Fruit fly (Drosophila melanogaster): Measurements from ENCODE around the gene Pfdn2.

The Pfdn2 gene

DNA sequence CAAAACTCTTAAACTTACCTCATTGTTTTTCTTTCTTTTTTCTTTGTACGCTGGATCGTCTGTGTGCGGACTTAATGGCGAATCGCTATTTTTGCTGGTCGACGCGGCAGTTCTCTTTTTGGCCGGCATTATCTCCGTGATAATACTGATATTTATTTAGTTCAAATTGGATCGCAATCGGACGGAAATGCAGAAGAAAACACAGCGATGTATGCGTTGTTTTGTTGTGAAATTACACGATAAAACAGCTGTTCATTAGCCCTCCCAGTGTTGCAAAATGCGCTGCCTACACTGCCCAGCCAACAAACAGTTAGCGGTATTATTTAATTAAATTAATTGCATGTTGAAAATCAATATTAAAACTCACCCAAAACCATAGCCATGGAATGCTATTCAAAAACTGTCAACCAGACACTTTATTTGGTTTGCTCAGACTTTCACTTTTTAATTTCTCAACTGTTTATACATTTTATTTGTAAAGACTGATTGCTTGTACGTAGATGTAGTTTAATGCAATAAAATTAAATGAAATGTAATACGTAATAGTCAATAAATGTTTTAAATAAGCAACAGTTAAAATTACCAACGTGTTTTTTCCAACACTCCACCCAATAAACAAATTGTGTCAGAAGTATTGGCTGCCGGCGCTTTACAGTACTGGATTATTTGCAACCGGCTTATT lies 23.9 kb upstream of the Pfdn2 start, which contains the start of the genes Irbp18 and APP-BP1 (continued):
- peak; percentile 87 for TF ChIP-seq Blimp-1 (GFP tag; optimal IDR thresholded peaks at IDR 0.05)
- peak; percentile 93 for TF ChIP-seq CG4318 (GFP tag; optimal IDR thresholded peaks at IDR 0.05)
- peak; percentile 94 for TF ChIP-seq Sox15 (GFP tag; optimal IDR thresholded peaks at IDR 0.05)
- TF ChIP-seq Eip75B (GFP tag; optimal IDR thresholded peaks at IDR 0.05): peak; percentile 96
- TF ChIP-seq fd85E (GFP tag; optimal IDR thresholded peaks at IDR 0.05): peak; percentile 74
- peak; percentile 88 for TF ChIP-seq CG15336 (GFP tag; IDR thresholded peaks at IDR 0.05)
- peak; percentile 85 for TF ChIP-seq Gug (GFP tag; IDR thresholded peaks at IDR 0.05)
- TF ChIP-seq fkh (GFP tag; optimal IDR thresholded peaks at IDR 0.05): peak; percentile 84
- peak; percentile 97 for TF ChIP-seq CG31627 (GFP tag; optimal IDR thresholded peaks at IDR 0.05)
- peak; percentile 96 for TF ChIP-seq Smox (GFP tag; optimal IDR thresholded peaks at IDR 0.05)
- peak; percentile 87 for TF ChIP-seq CG6808 (GFP tag; optimal IDR thresholded peaks at IDR 0.05)
- TF ChIP-seq Eip78C (GFP tag): peak; percentile 99
- peak; percentile 95 for TF ChIP-seq CG10631 (GFP tag; optimal IDR thresholded peaks at IDR 0.05)
- TF ChIP-seq ss (GFP tag; optimal IDR thresholded peaks at IDR 0.05): peak in 1 of 2 experiments; percentile 90
- peak; percentile 77 for TF ChIP-seq CG11294 (GFP tag; IDR thresholded peaks at IDR 0.05)
- TF ChIP-seq Hr4 (GFP tag; optimal IDR thresholded peaks at IDR 0.05): peak; percentile 97
- TF ChIP-seq CG6163 (GFP tag; IDR thresholded peaks at IDR 0.05): peak; percentile 89
- TF ChIP-seq CG8319 (GFP tag; optimal IDR thresholded peaks at IDR 0.05): peak; percentile 94
- peak; percentile 97 for TF ChIP-seq Sox14 (GFP tag; optimal IDR thresholded peaks at IDR 0.05)
- peak; percentile 98 for TF ChIP-seq OdsH (GFP tag; optimal IDR thresholded peaks at IDR 0.05)
- peak; percentile 98 for TF ChIP-seq esn (GFP tag; optimal IDR thresholded peaks at IDR 0.05)
- peak; percentile 90 for TF ChIP-seq CG7368 (GFP tag; optimal IDR thresholded peaks at IDR 0.05)
- peak; percentile 95 for TF ChIP-seq CG3919 (GFP tag; optimal IDR thresholded peaks at IDR 0.05)
- TF ChIP-seq CG3032 (tag; optimal IDR thresholded peaks at IDR 0.05): peak; percentile 91
- TF ChIP-seq net (GFP tag; optimal IDR thresholded peaks at IDR 0.05): peak; percentile 95
- TF ChIP-seq CG8119 (GFP tag; IDR thresholded peaks at IDR 0.05): peak; percentile 90
- TF ChIP-seq pdm3 (GFP tag; optimal IDR thresholded peaks at IDR 0.05): peak; percentile 97
- TF ChIP-seq CG11762 (GFP tag; optimal IDR thresholded peaks at IDR 0.05; ENCODE audit: insufficient read depth): peak; percentile 96
- peak; percentile 88 for TF ChIP-seq CG16779 (tag; optimal IDR thresholded peaks at IDR 0.05)
- peak; percentile 97 for TF ChIP-seq topi (GFP tag; optimal IDR thresholded peaks at IDR 0.05)
- peak; percentile 90 for TF ChIP-seq Ets96B (tag; optimal IDR thresholded peaks at IDR 0.05)
- peak; percentile 96 for TF ChIP-seq Met (GFP tag; optimal IDR thresholded peaks at IDR 0.05)
- TF ChIP-seq fd59A (GFP tag; optimal IDR thresholded peaks at IDR 0.05): peak; percentile 92
- TF ChIP-seq Lpt (GFP tag; optimal IDR thresholded peaks at IDR 0.05): peak; percentile 92
- TF ChIP-seq CG11902 (GFP tag; optimal IDR thresholded peaks at IDR 0.05): peak; percentile 92
- TF ChIP-seq svp (GFP tag): peak; percentile 98
- TF ChIP-seq dsx (GFP tag; optimal IDR thresholded peaks at IDR 0.05; ENCODE audit: poor library complexity, severe bottlenecking): peak; percentile 87
- peak; percentile 87 to 96 for TF ChIP-seq salr (GFP tag; optimal IDR thresholded peaks at IDR 0.05)
- TF ChIP-seq vri (GFP tag; optimal IDR thresholded peaks at IDR 0.05): peak; percentile 95
- peak; percentile 90 for TF ChIP-seq dac (GFP tag; optimal IDR thresholded peaks at IDR 0.05)
- TF ChIP-seq Hr39 (GFP tag; optimal IDR thresholded peaks at IDR 0.05): peak; percentile 96
- TF ChIP-seq cyc (GFP tag; optimal IDR thresholded peaks at IDR 0.05): peak; percentile 96
- peak; percentile 97 for TF ChIP-seq CG32006 (GFP tag; optimal IDR thresholded peaks at IDR 0.05)
- peak; percentile 71 for TF ChIP-seq Hr38 (GFP tag; optimal IDR thresholded peaks at IDR 0.05)
